Worm (Caenorhabditis elegans): ENCODE measurements around the gene T21D9.2.
A peak's percentile ranks its signal among the peaks of the same experiment; 100 is the strongest.

T21D9.2 gene

ce11 chrX:2074055-2074454 is 22.6 kb downstream of the T21D9.2 start, which contains the start of gene txdc-12.2 (continued):
- TF ChIP-seq ZK337.2 (GFP tag; IDR thresholded peaks at IDR 0.05) (no peak), skn-1 (tag; optimal IDR thresholded peaks at IDR 0.05) (no peak), mdt-29 (GFP tag; IDR thresholded peaks at IDR 0.05) (no peak), dmd-6 (GFP tag; IDR thresholded peaks at IDR 0.05) (no peak), lin-13 (GFP tag; optimal IDR thresholded peaks at IDR 0.05) (no peak), lin-15B (tag; optimal IDR thresholded peaks at IDR 0.05) (no peak), spr-3 (GFP tag; optimal IDR thresholded peaks at IDR 0.05) (no peak), gei-8 (GFP tag; optimal IDR thresholded peaks at IDR 0.05) (no peak), lsy-2 (tag; optimal IDR thresholded peaks at IDR 0.05) (no peak), aly-2 (tag; optimal IDR thresholded peaks at IDR 0.05) (no peak), mdl-1 (tag; optimal IDR thresholded peaks at IDR 0.05) (no peak), zfp-3 (GFP tag; conservative IDR thresholded peaks at IDR 0.05) (no peak), lin-1 (GFP tag; IDR thresholded peaks at IDR 0.05) (no peak), ces-1 (GFP tag; optimal IDR thresholded peaks at IDR 0.05) (no peak), Y75B8A.6 (GFP tag; IDR thresholded peaks at IDR 0.05) (no peak), nhr-237 (tag; optimal IDR thresholded peaks at IDR 0.05) (no peak), ama-1 (optimal IDR thresholded peaks at IDR 0.05) (no peak), nhr-25 (tag; optimal IDR thresholded peaks at IDR 0.05; ENCODE audit: borderline replicate concordance, insufficient read depth) (peak; percentile 27), vab-7 (GFP tag; IDR thresholded peaks at IDR 0.05) (no peak)

ce11 chrX:2071392-2072001 is 25.2 kb downstream of the T21D9.2 start:
- no peak for TF ChIP-seq arid-1 (GFP tag; conservative IDR thresholded peaks at IDR 0.05)
- TF ChIP-seq daf-8 (GFP tag; IDR thresholded peaks at IDR 0.05): no peak
- peak; percentile 62 for TF ChIP-seq nhr-11 (tag; optimal IDR thresholded peaks at IDR 0.05)
- TF ChIP-seq mes-2 (tag; optimal IDR thresholded peaks at IDR 0.05; ENCODE audit: poor library complexity, severe bottlenecking): peak; percentile 64
- no peak for TF ChIP-seq Y75B8A.6 (GFP tag; IDR thresholded peaks at IDR 0.05)
- TF ChIP-seq ceh-82 (tag; optimal IDR thresholded peaks at IDR 0.05): no peak
- no peak for TF ChIP-seq madf-5 (GFP tag; IDR thresholded peaks at IDR 0.05)
- TF ChIP-seq sdz-12 (GFP tag; optimal IDR thresholded peaks at IDR 0.05): no peak
- no peak for TF ChIP-seq ZK337.2 (GFP tag; IDR thresholded peaks at IDR 0.05)
- no peak for TF ChIP-seq ceh-44 (GFP tag; IDR thresholded peaks at IDR 0.05)
- no peak for TF ChIP-seq ceh-62 (tag; optimal IDR thresholded peaks at IDR 0.05)
- no peak for TF ChIP-seq zip-2 (tag; optimal IDR thresholded peaks at IDR 0.05)
- TF ChIP-seq ama-1 (optimal IDR thresholded peaks at IDR 0.05): no peak
- TF ChIP-seq attf-4 (tag; optimal IDR thresholded peaks at IDR 0.05): no peak
- TF ChIP-seq lir-3 (tag; optimal IDR thresholded peaks at IDR 0.05): no peak
- no peak for TF ChIP-seq T26A8.4 (GFP tag; IDR thresholded peaks at IDR 0.05)
- peak; percentile 61 for TF ChIP-seq rbr-2 (tag; optimal IDR thresholded peaks at IDR 0.05)
- TF ChIP-seq dmd-9 (GFP tag; IDR thresholded peaks at IDR 0.05): no peak
- TF ChIP-seq cey-2 (tag; optimal IDR thresholded peaks at IDR 0.05; ENCODE audit: borderline replicate concordance, insufficient read depth): no peak
- TF ChIP-seq mxl-3 (GFP tag; optimal IDR thresholded peaks at IDR 0.05): peak; percentile 77
- TF ChIP-seq T20F7.1 (GFP tag; optimal IDR thresholded peaks at IDR 0.05): peak; percentile 40
- no peak for TF ChIP-seq ceh-32 (tag; optimal IDR thresholded peaks at IDR 0.05; ENCODE audit: poor library complexity)
- no peak for TF ChIP-seq snpc-1.2 (GFP tag; IDR thresholded peaks at IDR 0.05)
- TF ChIP-seq dve-1 (tag; optimal IDR thresholded peaks at IDR 0.05; ENCODE audit: insufficient read depth): peak; percentile 25
- peak; percentile 55; the same call in 1 of the 2 replicates for TF ChIP-seq php-3 (GFP tag; IDR thresholded peaks at IDR 0.05)
- TF ChIP-seq nhr-77 (tag; optimal IDR thresholded peaks at IDR 0.05): no peak
- TF ChIP-seq hmg-1.1 (GFP tag; IDR thresholded peaks at IDR 0.05): peak; percentile 76
- TF ChIP-seq unc-130 (GFP tag; optimal IDR thresholded peaks at IDR 0.05): no peak
- TF ChIP-seq nhr-102 (tag; optimal IDR thresholded peaks at IDR 0.05): no peak
- TF ChIP-seq lin-13 (GFP tag; optimal IDR thresholded peaks at IDR 0.05): peak; percentile 34
- no peak for TF ChIP-seq zfp-2 (tag; optimal IDR thresholded peaks at IDR 0.05)
- TF ChIP-seq lim-7 (GFP tag; IDR thresholded peaks at IDR 0.05): no peak
- TF ChIP-seq lin-1 (GFP tag; IDR thresholded peaks at IDR 0.05): no peak
- no peak for TF ChIP-seq daf-19 (GFP tag; conservative IDR thresholded peaks at IDR 0.05)
- TF ChIP-seq ceh-28 (tag; optimal IDR thresholded peaks at IDR 0.05): no peak

Measured in whole organism, L4 larva.